Fruit fly (Drosophila melanogaster): ENCODE results near the gene CG15484.
A peak's percentile ranks its signal among the peaks of the same experiment; 100 is the strongest.

Gene CG15484

dm6 chr2L:12686811-12687210 lies 20.7 kb downstream of the CG15484 start:
- no peak for TF ChIP-seq eg (GFP tag; IDR thresholded peaks at IDR 0.05)
- no peak for TF ChIP-seq dsx (GFP tag; optimal IDR thresholded peaks at IDR 0.05; ENCODE audit: poor library complexity, severe bottlenecking)
- no peak for TF ChIP-seq Sox14 (GFP tag; optimal IDR thresholded peaks at IDR 0.05)
- TF ChIP-seq OdsH (GFP tag; optimal IDR thresholded peaks at IDR 0.05): no peak
- TF ChIP-seq CG15336 (GFP tag; IDR thresholded peaks at IDR 0.05): no peak
- no peak for TF ChIP-seq topi (GFP tag; optimal IDR thresholded peaks at IDR 0.05)
- no peak for TF ChIP-seq CG6792 (GFP tag; optimal IDR thresholded peaks at IDR 0.05)
- TF ChIP-seq salr (GFP tag; optimal IDR thresholded peaks at IDR 0.05): no peak
- no peak for TF ChIP-seq Hr4 (GFP tag; optimal IDR thresholded peaks at IDR 0.05)
- no peak for TF ChIP-seq CG6276 (GFP tag; optimal IDR thresholded peaks at IDR 0.05)
- no peak for TF ChIP-seq pdm3 (GFP tag; optimal IDR thresholded peaks at IDR 0.05)

dm6 chr2L:12681603-12682368 lies 25.7 kb downstream of the CG15484 start:
- TF ChIP-seq CG9139 (GFP tag; optimal IDR thresholded peaks at IDR 0.05) (no peak), CG31627 (GFP tag; optimal IDR thresholded peaks at IDR 0.05) (no peak), fkh (GFP tag; optimal IDR thresholded peaks at IDR 0.05) (no peak), CG11902 (GFP tag; optimal IDR thresholded peaks at IDR 0.05) (no peak), CG4318 (GFP tag; optimal IDR thresholded peaks at IDR 0.05) (no peak), svp (GFP tag) (no peak), Hr39 (GFP tag; optimal IDR thresholded peaks at IDR 0.05) (peak; percentile 19)

- TF ChIP-seq CG6792 (GFP tag; optimal IDR thresholded peaks at IDR 0.05): no peak
- TF ChIP-seq OdsH (GFP tag; optimal IDR thresholded peaks at IDR 0.05): no peak
- no peak for TF ChIP-seq CG6163 (GFP tag; IDR thresholded peaks at IDR 0.05)
- TF ChIP-seq Ets96B (tag; optimal IDR thresholded peaks at IDR 0.05): no peak
These were observed 28.2 kb downstream of the CG15484 start for dm6 chr2L:12679310-12679709.

dm6 chr2L:12678286-12678685 lies 29.2 kb downstream of the CG15484 start:
- no peak for TF ChIP-seq CG16779 (tag; optimal IDR thresholded peaks at IDR 0.05)
- no peak for TF ChIP-seq CG1621 (tag; optimal IDR thresholded peaks at IDR 0.05)
- TF ChIP-seq CG7368 (GFP tag; optimal IDR thresholded peaks at IDR 0.05): no peak
- no peak for TF ChIP-seq Hr39 (GFP tag; optimal IDR thresholded peaks at IDR 0.05)

dm6 chr2L:12674365-12674764 lies 33.1 kb downstream of the CG15484 start:
- TF ChIP-seq Ets96B (tag; optimal IDR thresholded peaks at IDR 0.05) (no peak), Hr4 (GFP tag; optimal IDR thresholded peaks at IDR 0.05) (no peak), lz (GFP tag; optimal IDR thresholded peaks at IDR 0.05) (no peak), topi (GFP tag; optimal IDR thresholded peaks at IDR 0.05) (no peak), eg (GFP tag; IDR thresholded peaks at IDR 0.05) (no peak), Met (GFP tag; optimal IDR thresholded peaks at IDR 0.05) (no peak), CG4318 (GFP tag; optimal IDR thresholded peaks at IDR 0.05) (no peak), CG7368 (GFP tag; optimal IDR thresholded peaks at IDR 0.05) (no peak)

- TF ChIP-seq spab (GFP tag; optimal IDR thresholded peaks at IDR 0.05): no peak
- TF ChIP-seq eg (GFP tag; IDR thresholded peaks at IDR 0.05): no peak
- no peak for TF ChIP-seq Blimp-1 (GFP tag; optimal IDR thresholded peaks at IDR 0.05)
- TF ChIP-seq CG10631 (GFP tag; optimal IDR thresholded peaks at IDR 0.05): no peak
- TF ChIP-seq fkh (GFP tag; optimal IDR thresholded peaks at IDR 0.05): no peak
- TF ChIP-seq Smox (GFP tag; optimal IDR thresholded peaks at IDR 0.05): no peak
- TF ChIP-seq CG7368 (GFP tag; optimal IDR thresholded peaks at IDR 0.05): no peak
- TF ChIP-seq Ets21C (GFP tag; optimal IDR thresholded peaks at IDR 0.05): no peak
- no peak for TF ChIP-seq topi (GFP tag; optimal IDR thresholded peaks at IDR 0.05)
- TF ChIP-seq Hr4 (GFP tag; optimal IDR thresholded peaks at IDR 0.05): no peak
- no peak for TF ChIP-seq lz (GFP tag; optimal IDR thresholded peaks at IDR 0.05)
These were observed 35.2 kb downstream of the CG15484 start for dm6 chr2L:12672296-12672695.

Data from whole organism, prepupa.